Worm (Caenorhabditis elegans): Measurements from ENCODE around the gene scav-4.

Gene scav-4

DNA sequence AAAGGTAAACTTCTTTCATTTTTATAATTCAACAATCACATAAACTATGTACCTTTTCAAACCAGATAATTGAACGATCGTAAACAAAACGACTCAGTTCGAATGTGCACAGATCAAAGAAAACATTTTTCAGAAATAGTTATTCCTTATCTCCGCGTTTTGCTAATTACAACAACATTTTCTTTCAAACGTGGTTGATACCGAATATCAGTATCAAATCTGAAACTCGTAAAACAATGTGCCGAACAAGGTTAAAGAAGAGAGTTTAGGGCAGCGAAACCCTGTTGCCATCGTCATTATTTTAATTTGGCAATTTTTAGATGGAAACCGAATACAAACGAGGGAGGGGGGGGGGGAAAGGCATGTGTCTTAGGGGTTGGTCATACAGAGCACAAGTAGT, at the start of gene scav-4:
scav-4 (plus strand) TSS at position 383 of the 400 bp plus-strand sequence.
- TF ChIP-seq lin-39 (tag; optimal IDR thresholded peaks at IDR 0.05) (no peak), lin-15B (tag; optimal IDR thresholded peaks at IDR 0.05) (no peak), mxl-3 (GFP tag; optimal IDR thresholded peaks at IDR 0.05) (peak; percentile 34), rbr-2 (tag; optimal IDR thresholded peaks at IDR 0.05) (no peak), hif-1 (tag; optimal IDR thresholded peaks at IDR 0.05) (no peak), zfp-2 (tag; optimal IDR thresholded peaks at IDR 0.05) (no peak), lin-13 (GFP tag; optimal IDR thresholded peaks at IDR 0.05) (no peak), pqm-1 (tag; optimal IDR thresholded peaks at IDR 0.05) (peak; percentile 31), arid-1 (GFP tag; conservative IDR thresholded peaks at IDR 0.05) (no peak), php-3 (GFP tag; IDR thresholded peaks at IDR 0.05) (peak; percentile 53; the same call in 1 of the 2 replicates), set-16 (GFP tag; IDR thresholded peaks at IDR 0.05) (no peak), ZK546.5 (tag; optimal IDR thresholded peaks at IDR 0.05) (no peak), daf-8 (GFP tag; IDR thresholded peaks at IDR 0.05) (no peak), daf-19 (GFP tag; conservative IDR thresholded peaks at IDR 0.05) (no peak), unc-62 (GFP tag; optimal IDR thresholded peaks at IDR 0.05 in 1 of 2) (no peak), unc-62 (tag; optimal IDR thresholded peaks at IDR 0.05) (no peak), F37D6.2 (tag; optimal IDR thresholded peaks at IDR 0.05) (no peak), cey-2 (tag; optimal IDR thresholded peaks at IDR 0.05; ENCODE audit: borderline replicate concordance, insufficient read depth) (no peak), hlh-30 (tag; optimal IDR thresholded peaks at IDR 0.05; ENCODE audit: insufficient read depth) (no peak), T26A8.4 (GFP tag; IDR thresholded peaks at IDR 0.05) (no peak), Y75B8A.6 (GFP tag; IDR thresholded peaks at IDR 0.05) (no peak), zip-2 (tag; optimal IDR thresholded peaks at IDR 0.05) (no peak), lsy-2 (tag; optimal IDR thresholded peaks at IDR 0.05) (no peak), daf-16 (GFP tag; optimal IDR thresholded peaks at IDR 0.05) (no peak), daf-16 (tag; optimal IDR thresholded peaks at IDR 0.05) (peak; percentile 94), nhr-6 (tag; optimal IDR thresholded peaks at IDR 0.05) (no peak), nhr-28 (tag; optimal IDR thresholded peaks at IDR 0.05) (peak; percentile 56), lin-1 (GFP tag; IDR thresholded peaks at IDR 0.05) (no peak), ceh-20 (GFP tag; IDR thresholded peaks at IDR 0.05) (no peak), jun-1 (tag; optimal IDR thresholded peaks at IDR 0.05) (no peak), nhr-42 (GFP tag; IDR thresholded peaks at IDR 0.05) (no peak), nhr-10 (tag; optimal IDR thresholded peaks at IDR 0.05) (no peak), hlh-11 (tag; optimal IDR thresholded peaks at IDR 0.05) (peak; percentile 49), zfp-3 (GFP tag; conservative IDR thresholded peaks at IDR 0.05) (no peak), gei-8 (GFP tag; optimal IDR thresholded peaks at IDR 0.05) (no peak), Y5F2A.4 (GFP tag; optimal IDR thresholded peaks at IDR 0.05) (no peak), dpl-1 (GFP tag; optimal IDR thresholded peaks at IDR 0.05) (no peak), lin-38 (GFP tag; IDR thresholded peaks at IDR 0.05) (no peak), F26F4.8 (GFP tag; conservative IDR thresholded peaks at IDR 0.05) (no peak), skn-1 (tag; optimal IDR thresholded peaks at IDR 0.05) (no peak), dve-1 (tag; optimal IDR thresholded peaks at IDR 0.05; ENCODE audit: insufficient read depth) (peak; percentile 6), ceh-32 (tag; optimal IDR thresholded peaks at IDR 0.05; ENCODE audit: poor library complexity) (no peak), egl-43 (GFP tag; IDR thresholded peaks at IDR 0.05) (no peak), snpc-1.2 (GFP tag; IDR thresholded peaks at IDR 0.05) (no peak), mdt-29 (GFP tag; IDR thresholded peaks at IDR 0.05) (no peak), spr-1 (tag; optimal IDR thresholded peaks at IDR 0.05) (no peak), fkh-10 (GFP tag; optimal IDR thresholded peaks at IDR 0.05) (no peak), fos-1 (tag; optimal IDR thresholded peaks at IDR 0.05) (no peak), nhr-111 (GFP tag; optimal IDR thresholded peaks at IDR 0.05) (no peak), dmd-6 (GFP tag; IDR thresholded peaks at IDR 0.05) (peak; percentile 46), egl-27 (tag; optimal IDR thresholded peaks at IDR 0.05) (no peak), D1046.2 (GFP tag; IDR thresholded peaks at IDR 0.05) (no peak)

Measured in whole organism, L4 larva.